Worm (Caenorhabditis elegans) whole organism, L4 larva: ENCODE data around the gene bath-38.
"Not testable (repeated sequence)": the region's sequence is repeated elsewhere in the genome, so short reads cannot be mapped to it uniquely, and the experiment has no call there.

Experiments
- D1046.2 ChIP-seq: fragments of 200-800 bp; sonication (Bioruptor generic); IDR thresholded peaks from 2 replicates; pipeline ENCODE4 v1.3.6; 2022; ENCODE audit warnings: missing genetic modification characterization, missing compliant biosample characterization
- T26A8.4 ChIP-seq: fragments of 200-800 bp; sonication (Bioruptor generic); IDR thresholded peaks from 2 replicates; pipeline ENCODE4 v1.3.6; 2022; ENCODE audit warnings: missing genetic modification characterization, missing compliant biosample characterization
- Y48G9A.11 ChIP-seq: fragments of 200-800 bp; sonication (Bioruptor generic); IDR thresholded peaks from 2 replicates; pipeline ENCODE4 v1.3.6; 2022; ENCODE audit warnings: missing genetic modification reagents, missing genetic modification characterization, missing compliant biosample characterization
- aha-1 ChIP-seq: fragments of 150-350 bp; peaks from one replicate; lab custom pipeline; 2014; ENCODE audit warnings: missing biosample characterization, missing genetic modification characterization
- arid-1 ChIP-seq: fragments of 200-800 bp; sonication (Bioruptor generic); conservative IDR thresholded peaks from 2 replicates; pipeline ENCODE4 v1.3.6; 2022; ENCODE audit warnings: missing genetic modification reagents, missing genetic modification characterization, missing compliant biosample characterization
- ceh-20 ChIP-seq: fragments of 200-800 bp; sonication (Bioruptor generic); IDR thresholded peaks from 2 replicates; pipeline ENCODE4 v1.3.6; 2022; ENCODE audit warnings: missing genetic modification reagents, missing genetic modification characterization, missing compliant biosample characterization
- ceh-44 ChIP-seq: fragments of 200-800 bp; sonication (Bioruptor generic); IDR thresholded peaks from 2 replicates; pipeline ENCODE4 v1.3.6; 2022; ENCODE audit warnings: missing genetic modification reagents, missing genetic modification characterization, missing compliant biosample characterization
- ceh-62 ChIP-seq: sonication (generic microtip); optimal IDR thresholded peaks from 2 replicates; lab custom pipeline; 2017; ENCODE audit warnings: missing biosample characterization, missing genetic modification characterization
- ctbp-1 ChIP-seq: fragments of 200-800 bp; sonication (Bioruptor generic); IDR thresholded peaks from 2 replicates; pipeline ENCODE4 v1.3.6; 2022; ENCODE audit warnings: missing genetic modification reagents, missing genetic modification characterization, missing compliant biosample characterization
- daf-16 ChIP-seq, 3 experiments: sonication (generic microtip); optimal IDR thresholded peaks; 2 replicates each; lab custom pipeline; 2016 to 2017; ENCODE audit warnings: missing genetic modification characterization in 3 of 3, missing genetic modification reagents in 3 of 3, mild to moderate bottlenecking in 2 of 3, missing compliant biosample characterization in 2 of 3, missing biosample characterization in 1 of 3, moderate library complexity in 1 of 3
- daf-8 ChIP-seq: fragments of 200-800 bp; sonication (Bioruptor generic); IDR thresholded peaks from 2 replicates; pipeline ENCODE4 v1.3.6; 2022; ENCODE audit warnings: missing genetic modification characterization, missing compliant biosample characterization
- dmd-6 ChIP-seq: fragments of 200-800 bp; sonication (Bioruptor generic); IDR thresholded peaks from 2 replicates; pipeline ENCODE4 v1.3.6; 2022; ENCODE audit warnings: missing genetic modification reagents, missing genetic modification characterization, missing compliant biosample characterization
- dmd-9 ChIP-seq: fragments of 200-800 bp; sonication (Bioruptor generic); IDR thresholded peaks from 2 replicates; pipeline ENCODE4 v1.3.6; 2022; ENCODE audit warnings: missing genetic modification reagents, missing genetic modification characterization, missing compliant biosample characterization
- egl-27 ChIP-seq: sonication (generic microtip); optimal IDR thresholded peaks from 3 replicates; lab custom pipeline; 2017; ENCODE audit warnings: missing biosample characterization, missing genetic modification reagents, missing genetic modification characterization
- egl-43 ChIP-seq: fragments of 200-800 bp; sonication (Bioruptor generic); IDR thresholded peaks from 2 replicates; pipeline ENCODE4 v1.3.6; 2022; ENCODE audit warnings: missing genetic modification reagents, missing genetic modification characterization, missing compliant biosample characterization
- hif-1 ChIP-seq, 2 experiments: sonication (generic microtip); optimal IDR thresholded peaks; 2 replicates each; lab custom pipeline; 2016 to 2017; ENCODE audit warnings: missing compliant biosample characterization in 2 of 2, missing genetic modification characterization in 2 of 2, missing genetic modification reagents in 2 of 2, missing genotype in 2 of 2, mild to moderate bottlenecking in 1 of 2
- hlh-11 ChIP-seq: fragments of 200-800 bp; sonication (Bioruptor generic); optimal IDR thresholded peaks from 2 replicates; lab custom pipeline; 2018; ENCODE audit warnings: mild to moderate bottlenecking, missing genetic modification characterization, missing compliant biosample characterization
- hmg-1.1 ChIP-seq: fragments of 200-800 bp; sonication (Bioruptor generic); IDR thresholded peaks from 2 replicates; pipeline ENCODE4 v1.3.6; 2022; ENCODE audit warnings: missing genetic modification reagents, missing genetic modification characterization, missing compliant biosample characterization
- lin-1 ChIP-seq: fragments of 200-800 bp; sonication (Bioruptor generic); IDR thresholded peaks from 2 replicates; pipeline ENCODE4 v1.3.6; 2022; ENCODE audit warnings: missing genetic modification reagents, missing genetic modification characterization, missing compliant biosample characterization
- lin-15B ChIP-seq: fragments of 150-350 bp; sonication (generic microtip); optimal IDR thresholded peaks from 3 replicates; lab custom pipeline; 2014; ENCODE audit warnings: missing biosample characterization, missing genetic modification characterization
- lin-38 ChIP-seq: fragments of 200-800 bp; sonication (Bioruptor generic); IDR thresholded peaks from 2 replicates; pipeline ENCODE4 v1.3.6; 2022; ENCODE audit warnings: missing genetic modification reagents, missing genetic modification characterization, missing compliant biosample characterization
- madf-5 ChIP-seq, 2 experiments: fragments of 200-800 bp; sonication (Bioruptor generic); IDR thresholded peaks; 2 replicates each; pipeline ENCODE4 v1.3.6; 2022; ENCODE audit warnings: missing compliant biosample characterization in 2 of 2, missing genetic modification characterization in 2 of 2
- mdl-1 ChIP-seq, 2 experiments: fragments of 150-350 bp in 1 of 2; sonication (generic microtip) in 1 of 2; optimal IDR thresholded peaks; 2 replicates each; lab custom pipeline; 2014 to 2017; ENCODE audit warnings: missing biosample characterization in 2 of 2, missing genetic modification characterization in 2 of 2
- mdt-29 ChIP-seq: fragments of 200-800 bp; sonication (Bioruptor generic); IDR thresholded peaks from 2 replicates; pipeline ENCODE4 v1.3.6; 2022; ENCODE audit warnings: missing genetic modification reagents, missing genetic modification characterization, missing compliant biosample characterization
- mes-2 ChIP-seq: sonication (generic microtip); optimal IDR thresholded peaks from 2 replicates; lab custom pipeline; 2016; ENCODE audit warnings: missing genotype, mild to moderate bottlenecking, missing genetic modification characterization, missing compliant biosample characterization; ENCODE audit not compliant: poor library complexity, severe bottlenecking
- nhr-111 ChIP-seq: fragments of 200-800 bp; sonication (Bioruptor generic); optimal IDR thresholded peaks from 2 replicates; lab custom pipeline; 2018; ENCODE audit warnings: mild to moderate bottlenecking, missing genetic modification characterization, missing compliant biosample characterization
- nhr-41 ChIP-seq: fragments of 200-800 bp; sonication (Bioruptor generic); IDR thresholded peaks from 2 replicates; pipeline ENCODE4 v1.3.6; 2022; ENCODE audit warnings: missing genetic modification reagents, missing genetic modification characterization, missing compliant biosample characterization
- pha-4 ChIP-seq, 2 experiments: fragments of 150-350 bp in 1 of 2; fragments of 200-800 bp in 1 of 2; sonication (Bioruptor generic) in 1 of 2; IDR thresholded peaks in 1 of 2; optimal IDR thresholded peaks in 1 of 2; 2 replicates each; pipeline versions ENCODE4 v1.3.6 to Lab custom; 2014 to 2022; ENCODE audit warnings: missing genetic modification characterization in 2 of 2, missing genetic modification reagents in 2 of 2, missing biosample characterization in 1 of 2, missing compliant biosample characterization in 1 of 2
- saeg-2 ChIP-seq: fragments of 200-800 bp; sonication (Bioruptor generic); IDR thresholded peaks from 2 replicates; pipeline ENCODE4 v1.3.6; 2022; ENCODE audit warnings: missing genetic modification reagents, missing genetic modification characterization, missing compliant biosample characterization
- set-16 ChIP-seq: fragments of 200-800 bp; sonication (Bioruptor generic); IDR thresholded peaks from 2 replicates; pipeline ENCODE4 v1.3.6; 2022; ENCODE audit warnings: missing genetic modification reagents, missing genetic modification characterization, missing compliant biosample characterization
- snpc-1.2 ChIP-seq: fragments of 200-800 bp; sonication (Bioruptor generic); IDR thresholded peaks from 2 replicates; pipeline ENCODE4 v1.3.6; 2022; ENCODE audit warnings: missing genetic modification reagents, missing genetic modification characterization, missing compliant biosample characterization
- tra-1 ChIP-seq: fragments of 200-800 bp; sonication (Bioruptor generic); IDR thresholded peaks from 2 replicates; pipeline ENCODE4 v1.3.6; 2022; ENCODE audit warnings: missing genetic modification reagents, missing genetic modification characterization, missing compliant biosample characterization
- unc-62 ChIP-seq, 3 experiments: fragments of 150-350 bp in 1 of 3; sonication (generic microtip); optimal IDR thresholded peaks in 2 of 3; peaks in 1 of 3; 1 replicate in 1 of 3; 2 replicates in 2 of 3; lab custom pipeline; 2014 to 2017; ENCODE audit warnings: missing biosample characterization in 3 of 3, missing genetic modification characterization in 3 of 3, missing genetic modification reagents in 3 of 3, missing genotype in 1 of 3
- vab-7 ChIP-seq: fragments of 200-800 bp; sonication (Bioruptor generic); IDR thresholded peaks from 2 replicates; pipeline ENCODE4 v1.3.6; 2022; ENCODE audit warnings: missing genetic modification reagents, missing genetic modification characterization, missing compliant biosample characterization
- zip-11 ChIP-seq: fragments of 200-800 bp; sonication (Bioruptor generic); IDR thresholded peaks from 2 replicates; pipeline ENCODE4 v1.3.6; 2022; ENCODE audit warnings: missing genetic modification characterization, missing compliant biosample characterization

The bath-38 gene

ce11 chrII:10039799-10040198, 5.3 kb downstream of the bath-38 start, which contains the start of gene let-268:
Gene let-268 (minus strand): TSS chrII:10039980.
- TF ChIP-seq Y48G9A.11: no peak
- TF ChIP-seq hlh-11 (tag; lab: Kevin White, UChicago): peak; percentile 12
- TF ChIP-seq daf-8 (GFP tag; lab: Robert Waterston, UW): no peak
- peak; percentile 7 for TF ChIP-seq aha-1 (tag; lab: Kevin White, UChicago)
- no peak for TF ChIP-seq mdl-1 (tag; optimal IDR thresholded peaks at IDR 0.05; lab: Kevin White, UChicago)
- no peak for TF ChIP-seq egl-27 (tag; lab: Kevin White, UChicago)
- TF ChIP-seq ceh-62 (tag; lab: Kevin White, UChicago): no peak
- TF ChIP-seq set-16 (GFP tag; lab: Robert Waterston, UW): no peak
- TF ChIP-seq zip-11 (GFP tag; lab: Robert Waterston, UW): no peak
- peak in 1 of 2 experiments; percentile 40 for TF ChIP-seq hif-1 (tag; optimal IDR thresholded peaks at IDR 0.05; lab: Kevin White, UChicago)
- no peak for TF ChIP-seq D1046.2
- no peak for TF ChIP-seq daf-16 (GFP tag; optimal IDR thresholded peaks at IDR 0.05; lab: Kevin White, UChicago)
- TF ChIP-seq daf-16 (tag; optimal IDR thresholded peaks at IDR 0.05; lab: Kevin White, UChicago): no peak
- no peak for TF ChIP-seq nhr-111 (GFP tag; lab: Kevin White, UChicago)

- TF ChIP-seq unc-62 (GFP tag; optimal IDR thresholded peaks at IDR 0.05 in 1 of 2; lab: Kevin White, UChicago): peak in 1 of 2 experiments; percentile 93
- TF ChIP-seq unc-62 (tag; optimal IDR thresholded peaks at IDR 0.05; lab: Kevin White, UChicago): no peak
- no peak for TF ChIP-seq lin-15B
- TF ChIP-seq, all 104 proteins: peak for 1
Observed at ce11 chrII:10035425-10035824, 9.6 kb downstream of the bath-38 start.

ce11 chrII:10034769-10035168, 10.3 kb downstream of the bath-38 start:
- TF ChIP-seq dmd-9 (0 out of 2 replicates have a peak, but pooled peaks have one; percentile 66), pha-4 (GFP tag; IDR thresholded peaks at IDR 0.05; lab: Robert Waterston, UW) (peak; percentile 69; the same call in 1 of the 2 replicates), dmd-6 (GFP tag; lab: Robert Waterston, UW) (peak; percentile 56), ceh-44 (GFP tag; lab: Robert Waterston, UW) (peak; percentile 79), mdt-29 (GFP tag; lab: Robert Waterston, UW) (0 out of 2 replicates have a peak, but pooled peaks have one; percentile 16), lin-1 (GFP tag; lab: Robert Waterston, UW) (0 out of 2 replicates have a peak, but pooled peaks have one; percentile 25), Y48G9A.11 (peak; percentile 63), ctbp-1 (peak; percentile 76; the same call in 1 of the 2 replicates), tra-1 (GFP tag; lab: Robert Waterston, UW) (peak; percentile 49; the same call in 1 of the 2 replicates), vab-7 (GFP tag; lab: Robert Waterston, UW) (peak; percentile 86), T26A8.4 (GFP tag; lab: Robert Waterston, UW) (peak; percentile 76), D1046.2 (peak; percentile 74; the same call in 1 of the 2 replicates), saeg-2 (GFP tag; lab: Robert Waterston, UW) (0 out of 2 replicates have a peak, but pooled peaks have one; percentile 20), egl-43 (GFP tag; lab: Robert Waterston, UW) (peak; percentile 78), set-16 (GFP tag; lab: Robert Waterston, UW) (peak; percentile 42; the same call in 1 of the 2 replicates), mes-2 (tag; lab: Kevin White, UChicago) (peak; percentile 49), madf-5 (GFP tag; IDR thresholded peaks at IDR 0.05; lab: Robert Waterston, UW) (0 out of 4 replicates have a peak, but pooled peaks of 1 of the 2 experiments have one; percentile 63), snpc-1.2 (GFP tag; lab: Robert Waterston, UW) (peak; percentile 58; the same call in 1 of the 2 replicates), nhr-41 (GFP tag; lab: Robert Waterston, UW) (0 out of 2 replicates have a peak, but pooled peaks have one; percentile 36), ceh-20 (GFP tag; lab: Robert Waterston, UW) (peak; percentile 66; the same call in 1 of the 2 replicates), arid-1 (GFP tag; lab: Robert Waterston, UW) (peak; percentile 58; the same call in 1 of the 2 replicates), hmg-1.1 (GFP tag; lab: Robert Waterston, UW) (peak; percentile 89), lin-38 (GFP tag; lab: Robert Waterston, UW) (peak; percentile 91)
- not testable (repeated sequence) for TF ChIP-seq pha-4 (tag; optimal IDR thresholded peaks at IDR 0.05; lab: Kevin White, UChicago)
- TF ChIP-seq, all 104 proteins: peak for 23; not testable (repeated sequence) for 81
